Worm (Caenorhabditis elegans): ENCODE measurements around the gene Y37D8A.26.

- no peak for TF ChIP-seq med-1 (GFP tag; optimal IDR thresholded peaks at IDR 0.05; ENCODE audit: insufficient read depth)
- TF ChIP-seq ztf-29 (GFP tag; IDR thresholded peaks at IDR 0.05) = no peak
- TF ChIP-seq tab-1 (GFP tag; IDR thresholded peaks at IDR 0.05) = no peak
- TF ChIP-seq klf-2 (GFP tag; conservative IDR thresholded peaks at IDR 0.05) = no peak
These were observed 37.7 kb upstream of the Y37D8A.26 start for ce11 chrIII:12894207-12894606.
